Fruit fly (Drosophila melanogaster) whole organism, embryonic: ENCODE measurements around the gene Vha16-2.

ENCODE experiments used
- C15 ChIP-seq: fragments of 200-800 bp; sonication (Bioruptor generic); IDR thresholded peaks from 3 replicates; pipeline ENCODE4 v1.3.6; 2022; ENCODE audit warnings: missing biosample characterization, missing genetic modification characterization
- CG10366 ChIP-seq: fragments of 200-800 bp; sonication (Bioruptor generic); IDR thresholded peaks from 2 replicates; pipeline ENCODE4 v1.3.6; 2022; ENCODE audit warnings: missing biosample characterization, missing genetic modification characterization
- CG11696 ChIP-seq: fragments of 200-800 bp; sonication (Bioruptor generic); IDR thresholded peaks from 2 replicates; pipeline ENCODE4 v1.3.6; 2022; ENCODE audit warnings: missing biosample characterization, missing genetic modification characterization
- CG11723 ChIP-seq: fragments of 200-800 bp; sonication (Bioruptor generic); optimal IDR thresholded peaks from 2 replicates; lab custom pipeline; 2017; ENCODE audit warnings: missing biosample characterization, mild to moderate bottlenecking, missing genetic modification characterization
- CG12104 ChIP-seq: fragments of 200-800 bp; sonication (Bioruptor generic); optimal IDR thresholded peaks from 3 replicates; lab custom pipeline; 2016; ENCODE audit warnings: missing biosample characterization, missing genetic modification characterization
- CG12236 ChIP-seq: fragments of 200-800 bp; sonication (Bioruptor generic); optimal IDR thresholded peaks from 2 replicates; lab custom pipeline; 2016; ENCODE audit warnings: missing biosample characterization, missing genetic modification characterization
- CG12299 ChIP-seq: fragments of 200-800 bp; sonication (Bioruptor generic); optimal IDR thresholded peaks from 2 replicates; lab custom pipeline; 2018; ENCODE audit warnings: missing biosample characterization, mild to moderate bottlenecking, missing genetic modification characterization
- CG17802 ChIP-seq: fragments of 200-800 bp; sonication (Bioruptor generic); optimal IDR thresholded peaks from 2 replicates; lab custom pipeline; 2018; ENCODE audit warnings: missing biosample characterization, mild to moderate bottlenecking, missing genetic modification characterization, moderate library complexity
- CG18619 ChIP-seq: fragments of 200-800 bp; sonication (Bioruptor generic); optimal IDR thresholded peaks from 3 replicates; lab custom pipeline; 2017; ENCODE audit warnings: missing biosample characterization, mild to moderate bottlenecking, missing genetic modification characterization
- CG2712 ChIP-seq: fragments of 200-800 bp; optimal IDR thresholded peaks from 3 replicates; lab custom pipeline; 2019; ENCODE audit warnings: missing biosample characterization, mild to moderate bottlenecking, missing genetic modification characterization, moderate library complexity
- CG2875 ChIP-seq: fragments of 200-800 bp; sonication (Bioruptor generic); optimal IDR thresholded peaks from 2 replicates; lab custom pipeline; 2017; ENCODE audit warnings: missing biosample characterization, mild to moderate bottlenecking, missing genetic modification characterization, missing genetic modification reagents
- CG32767 ChIP-seq: fragments of 200-800 bp; sonication (Bioruptor generic); IDR thresholded peaks from 2 replicates; pipeline ENCODE4 v1.3.6; 2022; ENCODE audit warnings: missing biosample characterization, missing genetic modification characterization
- CG3726 ChIP-seq: fragments of 200-800 bp; sonication (Bioruptor generic); IDR thresholded peaks from 3 replicates; pipeline ENCODE4, ENCODE4 v1.3.6; 2022; ENCODE audit warnings: missing biosample characterization, missing genetic modification characterization
- CG8944 ChIP-seq: fragments of 200-800 bp; sonication (Bioruptor generic); optimal IDR thresholded peaks from 3 replicates; lab custom pipeline; 2016; ENCODE audit warnings: missing biosample characterization, missing genetic modification characterization
- Camta ChIP-seq: fragments of 200-800 bp; sonication (Bioruptor generic); optimal IDR thresholded peaks from 2 replicates; lab custom pipeline; 2016; ENCODE audit warnings: missing biosample characterization, missing genetic modification characterization
- Fer3 ChIP-seq: fragments of 200-800 bp; sonication (Bioruptor generic); optimal IDR thresholded peaks from 2 replicates; lab custom pipeline; 2018; ENCODE audit warnings: missing biosample characterization, mild to moderate bottlenecking, missing genetic modification characterization, moderate library complexity
- Gug ChIP-seq: fragments of 200-800 bp; sonication (Bioruptor generic); IDR thresholded peaks from 4 replicates; pipeline ENCODE4 v1.3.6; 2022; ENCODE audit warnings: missing biosample characterization, missing genetic modification characterization
- HLHmδ ChIP-seq: fragments of 200-800 bp; sonication (Bioruptor generic); optimal IDR thresholded peaks from 2 replicates; lab custom pipeline; 2018; ENCODE audit warnings: missing biosample characterization, mild to moderate bottlenecking, missing genetic modification characterization, moderate library complexity
- Hand ChIP-seq: fragments of 200-800 bp; sonication (Bioruptor generic); optimal IDR thresholded peaks from 2 replicates; lab custom pipeline; 2017; ENCODE audit warnings: mild to moderate bottlenecking, missing biosample characterization, missing genetic modification reagents, missing genetic modification characterization
- HmgZ ChIP-seq: fragments of 200-800 bp; sonication (Bioruptor generic); optimal IDR thresholded peaks from 2 replicates; lab custom pipeline; 2018; ENCODE audit warnings: missing biosample characterization, mild to moderate bottlenecking, missing genetic modification characterization
- Hsf ChIP-seq: fragments of 200-800 bp; sonication (Bioruptor generic); optimal IDR thresholded peaks from 3 replicates; lab custom pipeline; 2016; ENCODE audit warnings: missing biosample characterization, missing genetic modification characterization
- MBD-R2 ChIP-seq: fragments of 200-800 bp; sonication (Bioruptor generic); IDR thresholded peaks from 2 replicates; pipeline ENCODE4 v1.3.6; 2022; ENCODE audit warnings: missing biosample characterization, missing genetic modification characterization
- MESR4 ChIP-seq: fragments of 200-800 bp; sonication (Bioruptor generic); optimal IDR thresholded peaks from 2 replicates; lab custom pipeline; 2018; ENCODE audit warnings: missing biosample characterization, mild to moderate bottlenecking, missing genetic modification characterization, moderate library complexity
- MTF-1 ChIP-seq: fragments of 200-800 bp; sonication (Bioruptor generic); optimal IDR thresholded peaks from 2 replicates; lab custom pipeline; 2018; ENCODE audit warnings: missing biosample characterization, mild to moderate bottlenecking, missing genetic modification characterization, borderline replicate concordance
- NK7.1 ChIP-seq: fragments of 200-800 bp; sonication (Bioruptor generic); optimal IDR thresholded peaks from 3 replicates; lab custom pipeline; 2016; ENCODE audit warnings: missing biosample characterization, missing genetic modification characterization
- Opbp ChIP-seq: fragments of 200-800 bp; sonication (Bioruptor generic); IDR thresholded peaks from 3 replicates; pipeline ENCODE4 v1.3.6; 2022; ENCODE audit warnings: missing biosample characterization, missing genetic modification characterization; ENCODE audit not compliant: partially characterized antibody
- Ptx1 ChIP-seq: fragments of 200-800 bp; sonication (Bioruptor generic); IDR thresholded peaks from 2 replicates; pipeline ENCODE4 v1.3.6; 2022; ENCODE audit warnings: missing biosample characterization, missing genetic modification characterization
- Vsx1 ChIP-seq: fragments of 200-800 bp; sonication (Bioruptor generic); optimal IDR thresholded peaks from 2 replicates; lab custom pipeline; 2017; ENCODE audit warnings: missing biosample characterization, mild to moderate bottlenecking, missing genetic modification characterization, missing genetic modification reagents
- Xbp1 ChIP-seq: fragments of 200-800 bp; sonication (Bioruptor generic); optimal IDR thresholded peaks from 3 replicates; lab custom pipeline; 2016; ENCODE audit warnings: missing biosample characterization, mild to moderate bottlenecking, missing genetic modification characterization
- ac ChIP-seq: fragments of 200-800 bp; sonication (Bioruptor generic); optimal IDR thresholded peaks from 3 replicates; lab custom pipeline; 2017; ENCODE audit warnings: missing biosample characterization, mild to moderate bottlenecking, missing genetic modification characterization
- cg ChIP-seq: fragments of 200-800 bp; sonication (Bioruptor generic); optimal IDR thresholded peaks from 3 replicates; lab custom pipeline; 2019; ENCODE audit warnings: missing biosample characterization, mild to moderate bottlenecking, missing genetic modification characterization, moderate library complexity
- croc ChIP-seq: fragments of 200-800 bp; sonication (Bioruptor generic); conservative IDR thresholded peaks from 3 replicates; pipeline ENCODE4 v1.3.6; 2022; ENCODE audit warnings: missing biosample characterization, missing genetic modification characterization
- cwo ChIP-seq: fragments of 200-800 bp; sonication (Bioruptor generic); optimal IDR thresholded peaks from 3 replicates; lab custom pipeline; 2017; ENCODE audit warnings: missing biosample characterization, missing genetic modification characterization, mild to moderate bottlenecking, moderate library complexity, missing genetic modification reagents
- disco-r ChIP-seq: fragments of 200-800 bp; sonication (Bioruptor generic); optimal IDR thresholded peaks from 2 replicates; lab custom pipeline; 2016; ENCODE audit warnings: missing biosample characterization, missing genetic modification characterization
- gem ChIP-seq: fragments of 200-800 bp; sonication (Bioruptor generic); optimal IDR thresholded peaks from 2 replicates; lab custom pipeline; 2019; ENCODE audit warnings: missing biosample characterization, mild to moderate bottlenecking, missing genetic modification characterization, moderate library complexity
- hb ChIP-seq: fragments of 200-800 bp; sonication (Bioruptor generic); IDR thresholded peaks from 3 replicates; pipeline ENCODE4 v1.3.6; 2022; ENCODE audit warnings: missing biosample characterization, missing genetic modification characterization; ENCODE audit not compliant: partially characterized antibody
- kni ChIP-seq: fragments of 200-800 bp; sonication (Bioruptor generic); optimal IDR thresholded peaks from 3 replicates; lab custom pipeline; 2017; ENCODE audit warnings: mild to moderate bottlenecking, missing biosample characterization, missing genetic modification reagents, missing genetic modification characterization
- knrl ChIP-seq: fragments of 200-800 bp; sonication (Bioruptor generic); IDR thresholded peaks from 3 replicates; pipeline ENCODE4 v1.3.6; 2022; ENCODE audit warnings: missing biosample characterization, missing genetic modification characterization; ENCODE audit not compliant: partially characterized antibody
- lmd ChIP-seq: fragments of 200-800 bp; sonication (Bioruptor generic); IDR thresholded peaks from 2 replicates; pipeline ENCODE4 v1.3.6; 2022; ENCODE audit warnings: missing biosample characterization, missing genetic modification characterization
- onecut ChIP-seq: fragments of 200-800 bp; sonication (Bioruptor generic); IDR thresholded peaks from 2 replicates; pipeline ENCODE4 v1.3.6; 2022; ENCODE audit warnings: missing biosample characterization, missing genetic modification characterization
- org-1 ChIP-seq: fragments of 200-800 bp; sonication (Bioruptor generic); optimal IDR thresholded peaks from 2 replicates; lab custom pipeline; 2017; ENCODE audit warnings: missing biosample characterization, missing genetic modification characterization
- sens ChIP-seq: fragments of 200-800 bp; sonication (Bioruptor generic); peaks from one replicate; lab custom pipeline; 2016; ENCODE audit warnings: missing biosample characterization, missing genetic modification characterization
- sr ChIP-seq: fragments of 200-800 bp; sonication (Bioruptor generic); IDR thresholded peaks from 3 replicates; pipeline ENCODE4 v1.3.6; 2022; ENCODE audit warnings: missing biosample characterization, missing genetic modification characterization
- stwl ChIP-seq: fragments of 200-800 bp; sonication (Bioruptor generic); optimal IDR thresholded peaks from 3 replicates; lab custom pipeline; 2018; ENCODE audit warnings: missing biosample characterization, mild to moderate bottlenecking, missing genetic modification characterization, moderate library complexity
- tap ChIP-seq: fragments of 200-800 bp; optimal IDR thresholded peaks from 3 replicates; lab custom pipeline; 2019; ENCODE audit warnings: missing biosample characterization, mild to moderate bottlenecking, missing genetic modification characterization, moderate library complexity
- tin ChIP-seq: fragments of 200-800 bp; sonication (Bioruptor generic); optimal IDR thresholded peaks from 3 replicates; lab custom pipeline; 2016; ENCODE audit warnings: missing biosample characterization, missing genetic modification characterization
- vfl ChIP-seq: fragments of 200-800 bp; sonication (Bioruptor generic); optimal IDR thresholded peaks from 2 replicates; lab custom pipeline; 2016; ENCODE audit warnings: missing biosample characterization, missing genetic modification characterization
- wdn ChIP-seq: fragments of 200-800 bp; sonication (Bioruptor generic); IDR thresholded peaks from 2 replicates; pipeline ENCODE4 v1.3.6; 2022; ENCODE audit warnings: missing biosample characterization, missing genetic modification characterization
- zen2 ChIP-seq: fragments of 200-800 bp; sonication (Bioruptor generic); IDR thresholded peaks from 3 replicates; pipeline ENCODE4 v1.3.6; 2022; ENCODE audit warnings: missing biosample characterization, missing genetic modification characterization; ENCODE audit not compliant: partially characterized antibody

The Vha16-2 gene

DNA sequence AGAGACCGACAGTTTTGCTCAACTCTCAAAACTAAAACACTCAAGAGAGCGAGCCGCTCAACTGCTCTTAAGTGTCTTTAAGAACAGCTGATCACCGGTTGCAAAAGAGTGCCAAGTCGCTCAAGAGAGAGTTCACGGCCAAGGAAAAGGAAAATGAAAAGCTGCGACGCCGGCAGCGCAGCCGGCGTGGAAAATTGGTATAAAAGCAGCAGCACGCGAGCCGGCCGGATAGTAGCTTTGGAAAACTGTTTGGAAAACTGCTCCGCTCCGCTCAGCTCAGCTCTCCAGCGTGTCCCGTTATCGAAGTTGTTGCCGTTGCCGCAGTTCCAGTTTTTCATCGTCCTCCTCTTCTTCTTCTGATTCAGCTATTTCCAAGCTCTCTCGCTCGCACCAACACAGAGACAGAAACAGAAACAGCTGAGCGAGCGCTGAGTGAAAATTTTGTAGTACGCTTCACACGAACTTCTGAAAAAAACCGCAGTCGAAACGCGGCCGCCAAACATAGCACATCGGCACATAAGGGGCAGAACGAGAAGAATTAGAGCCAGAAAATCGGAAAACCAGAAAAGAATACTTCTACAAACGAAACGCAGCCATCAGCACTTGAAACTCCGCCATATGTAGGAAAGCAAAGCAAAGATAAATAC is 12.7 kb downstream of the Vha16-2 start, which contains the start of gene chrb (continued):
- TF ChIP-seq lmd (GFP tag; lab: Robert Waterston, UW) (peak; percentile 18; the same call in 1 of the 2 replicates), CG12104 (GFP tag; lab: Kevin White, UChicago) (peak; percentile 25), CG2712 (tag; lab: Kevin White, UChicago) (peak; percentile 56), Hsf (GFP tag; lab: Kevin White, UChicago) (peak; percentile 14), tap (no peak), C15 (GFP tag; lab: Robert Waterston, UW) (no peak), MESR4 (GFP tag; lab: Kevin White, UChicago) (peak; percentile 2), cg (GFP tag; lab: Kevin White, UChicago) (peak; percentile 81), Gug (peak; percentile 38; the same call in 2 of the 4 replicates), CG18619 (GFP tag; lab: Kevin White, UChicago) (peak; percentile 17), Xbp1 (peak; percentile 15), knrl (GFP tag; lab: Robert Waterston, UW) (peak; percentile 50; the same call in 2 of the 3 replicates), CG2875 (peak; percentile 62), org-1 (GFP tag; lab: Kevin White, UChicago) (no peak), Opbp (GFP tag; lab: Robert Waterston, UW) (peak; percentile 77; the same call in 2 of the 3 replicates), Fer3 (tag; lab: Kevin White, UChicago) (no peak), CG8944 (peak; percentile 29), sr (GFP tag; lab: Robert Waterston, UW) (peak; percentile 52; the same call in 1 of the 3 replicates), stwl (tag; lab: Kevin White, UChicago) (peak; percentile 28), kni (peak; percentile 93), CG3726 (GFP tag; lab: Robert Waterston, UW) (0 out of 3 replicates have a peak, but pooled peaks have one; percentile 30), croc (no peak), hb (no peak), MTF-1 (GFP tag; lab: Kevin White, UChicago) (peak; percentile 52), Hand (peak; percentile 53), CG12299 (tag; lab: Kevin White, UChicago) (peak; percentile 45), HLHmδ (GFP tag; lab: Kevin White, UChicago) (no peak), CG11723 (GFP tag; lab: Kevin White, UChicago) (peak; percentile 46), NK7.1 (GFP tag; lab: Kevin White, UChicago) (peak; percentile 15), CG32767 (GFP tag; lab: Robert Waterston, UW) (peak; percentile 50; the same call in 1 of the 2 replicates), wdn (GFP tag; lab: Robert Waterston, UW) (0 out of 2 replicates have a peak, but pooled peaks have one; percentile 17), cwo (GFP tag; lab: Kevin White, UChicago) (peak; percentile 72), Camta (GFP tag; lab: Kevin White, UChicago) (peak; percentile 52), gem (no peak), CG12236 (peak; percentile 37), HmgZ (tag; lab: Kevin White, UChicago) (peak; percentile 46), ac (GFP tag; lab: Kevin White, UChicago) (no peak), CG11696 (no peak), MBD-R2 (GFP tag; lab: Robert Waterston, UW) (no peak), zen2 (GFP tag; lab: Robert Waterston, UW) (peak; percentile 84), Ptx1 (GFP tag; lab: Robert Waterston, UW) (peak; percentile 23; the same call in 1 of the 2 replicates), tin (GFP tag; lab: Kevin White, UChicago) (peak; percentile 17), vfl (GFP tag; lab: Kevin White, UChicago) (peak; percentile 21), onecut (peak; percentile 41; the same call in 1 of the 2 replicates), CG10366 (GFP tag; lab: Robert Waterston, UW) (0 out of 2 replicates have a peak, but pooled peaks have one; percentile 27), Vsx1 (peak; percentile 47), disco-r (GFP tag; lab: Kevin White, UChicago) (peak; percentile 4), CG17802 (tag; lab: Kevin White, UChicago) (peak; percentile 41), sens (peak; percentile 92)
